Worm (Caenorhabditis elegans) whole organism, L3 larva: ENCODE data around the gene F41C3.8.
A peak's percentile ranks its signal among the peaks of the same experiment; 100 is the strongest.

Experiments used
- R02D3.7 ChIP-seq: fragments of 150-350 bp; optimal IDR thresholded peaks from 2 replicates; lab custom pipeline; 2014; ENCODE audit warnings: missing biosample characterization, missing genetic modification characterization
- ZK546.5 ChIP-seq: sonication (generic microtip); optimal IDR thresholded peaks from 2 replicates; lab custom pipeline; 2017; ENCODE audit warnings: missing biosample characterization, missing genetic modification characterization
- aly-2 ChIP-seq: fragments of 150-350 bp; optimal IDR thresholded peaks from 2 replicates; lab custom pipeline; 2014; ENCODE audit warnings: missing biosample characterization, missing genetic modification characterization
- ama-1 ChIP-seq: fragments of 150-350 bp; optimal IDR thresholded peaks from 2 replicates; lab custom pipeline; 2018
- ceh-16 ChIP-seq: sonication (generic microtip); optimal IDR thresholded peaks from 2 replicates; lab custom pipeline; 2017; ENCODE audit warnings: missing biosample characterization, missing genetic modification characterization
- ceh-28 ChIP-seq: fragments of 150-350 bp; optimal IDR thresholded peaks from 2 replicates; lab custom pipeline; 2014; ENCODE audit warnings: missing biosample characterization, missing genetic modification reagents, missing genetic modification characterization
- ceh-82 ChIP-seq: fragments of 150-350 bp; optimal IDR thresholded peaks from 2 replicates; lab custom pipeline; 2014; ENCODE audit warnings: missing biosample characterization, missing genetic modification characterization
- ceh-9 ChIP-seq: sonication (generic microtip); optimal IDR thresholded peaks from 2 replicates; lab custom pipeline; 2018; ENCODE audit warnings: missing biosample characterization, missing genetic modification characterization
- daf-12 ChIP-seq: fragments of 150-350 bp; optimal IDR thresholded peaks from 2 replicates; lab custom pipeline; 2014; ENCODE audit warnings: missing biosample characterization, missing genetic modification reagents, missing genetic modification characterization
- egl-27 ChIP-seq: sonication (generic microtip); optimal IDR thresholded peaks from 4 replicates; lab custom pipeline; 2017; ENCODE audit warnings: missing biosample characterization, missing genetic modification reagents, missing genetic modification characterization
- egl-5 ChIP-seq: fragments of 150-350 bp; optimal IDR thresholded peaks from 2 replicates; lab custom pipeline; 2017; ENCODE audit warnings: missing biosample characterization, missing genetic modification reagents, missing genetic modification characterization, inconsistent platforms
- elt-1 ChIP-seq: fragments of 150-350 bp; optimal IDR thresholded peaks from 2 replicates; lab custom pipeline; 2014; ENCODE audit warnings: missing biosample characterization, missing genetic modification characterization
- elt-2 ChIP-seq: sonication (generic microtip); optimal IDR thresholded peaks from 2 replicates; lab custom pipeline; 2016; ENCODE audit warnings: missing genetic modification reagents, mild to moderate bottlenecking, missing genetic modification characterization, missing compliant biosample characterization
- elt-3 ChIP-seq, 3 experiments: fragments of 150-350 bp in 1 of 3; sonication (generic microtip) in 2 of 3; optimal IDR thresholded peaks; 2 replicates in 2 of 3; 4 replicates in 1 of 3; lab custom pipeline; 2014 to 2017; ENCODE audit warnings: missing biosample characterization in 3 of 3, missing genetic modification characterization in 3 of 3
- eor-1 ChIP-seq, 2 experiments: fragments of 150-350 bp; optimal IDR thresholded peaks; 2 replicates each; lab custom pipeline; 2014 to 2018; ENCODE audit warnings: missing biosample characterization in 2 of 2, missing genetic modification characterization in 2 of 2
- fkh-10 ChIP-seq: sonication (generic microtip); optimal IDR thresholded peaks from 2 replicates; lab custom pipeline; 2017; ENCODE audit warnings: missing biosample characterization, missing genetic modification reagents, missing genetic modification characterization
- fkh-2 ChIP-seq: fragments of 150-350 bp; optimal IDR thresholded peaks from 2 replicates; lab custom pipeline; 2014; ENCODE audit warnings: missing biosample characterization, missing genetic modification reagents, missing genetic modification characterization
- fos-1 ChIP-seq: fragments of 150-350 bp; optimal IDR thresholded peaks from 2 replicates; lab custom pipeline; 2014; ENCODE audit warnings: missing biosample characterization, missing genetic modification characterization
- hmg-11 ChIP-seq: sonication (generic microtip); optimal IDR thresholded peaks from 2 replicates; lab custom pipeline; 2016; ENCODE audit warnings: missing genetic modification characterization, missing compliant biosample characterization
- jun-1 ChIP-seq: fragments of 150-350 bp; optimal IDR thresholded peaks from 2 replicates; lab custom pipeline; 2014; ENCODE audit warnings: missing biosample characterization, missing genetic modification reagents, missing genetic modification characterization
- lin-15B ChIP-seq: fragments of 150-350 bp; optimal IDR thresholded peaks from 2 replicates; lab custom pipeline; 2014; ENCODE audit warnings: missing biosample characterization, missing genetic modification characterization
- lin-39 ChIP-seq: fragments of 150-350 bp; optimal IDR thresholded peaks from 2 replicates; lab custom pipeline; 2018; ENCODE audit warnings: missing biosample characterization, missing genetic modification reagents, missing genetic modification characterization
- lsy-12 ChIP-seq: sonication (generic microtip); optimal IDR thresholded peaks from 2 replicates; lab custom pipeline; 2016; ENCODE audit warnings: mild to moderate bottlenecking, missing genetic modification characterization, missing compliant biosample characterization
- mdl-1 ChIP-seq: fragments of 150-350 bp; optimal IDR thresholded peaks from 2 replicates; lab custom pipeline; 2014; ENCODE audit warnings: missing biosample characterization, missing genetic modification characterization
- mml-1 ChIP-seq: fragments of 150-350 bp; sonication (generic microtip); optimal IDR thresholded peaks from 3 replicates; lab custom pipeline; 2014; ENCODE audit warnings: missing biosample characterization, missing genetic modification characterization
- nfya-1 ChIP-seq: sonication (generic microtip); optimal IDR thresholded peaks from 2 replicates; lab custom pipeline; 2017; ENCODE audit warnings: missing genetic modification characterization, mild to moderate bottlenecking, missing compliant biosample characterization, antibody characterized with exemption, moderate library complexity; ENCODE audit not compliant: insufficient read depth
- nhr-11 ChIP-seq: fragments of 150-350 bp; optimal IDR thresholded peaks from 2 replicates; lab custom pipeline; 2014; ENCODE audit warnings: missing biosample characterization, missing genetic modification characterization
- nhr-12 ChIP-seq: fragments of 150-350 bp; optimal IDR thresholded peaks from 2 replicates; lab custom pipeline; 2014; ENCODE audit warnings: missing biosample characterization, missing genetic modification characterization
- nhr-23 ChIP-seq: fragments of 150-350 bp; optimal IDR thresholded peaks from 2 replicates; lab custom pipeline; 2014; ENCODE audit warnings: missing biosample characterization, missing genetic modification reagents, missing genetic modification characterization
- nhr-237 ChIP-seq: fragments of 150-350 bp; optimal IDR thresholded peaks from 2 replicates; lab custom pipeline; 2014; ENCODE audit warnings: missing biosample characterization, missing genetic modification characterization
- nhr-25 ChIP-seq: sonication (generic microtip); optimal IDR thresholded peaks from 2 replicates; lab custom pipeline; 2017; ENCODE audit warnings: missing biosample characterization, missing genetic modification characterization
- nhr-28 ChIP-seq: fragments of 150-350 bp; optimal IDR thresholded peaks from 2 replicates; lab custom pipeline; 2014; ENCODE audit warnings: missing biosample characterization, missing genetic modification characterization
- nhr-43 ChIP-seq: sonication (generic microtip); optimal IDR thresholded peaks from 2 replicates; lab custom pipeline; 2016; ENCODE audit warnings: mild to moderate bottlenecking, missing genetic modification characterization, missing compliant biosample characterization; ENCODE audit not compliant: poor library complexity, severe bottlenecking
- nhr-67 ChIP-seq: fragments of 150-350 bp; optimal IDR thresholded peaks from 2 replicates; lab custom pipeline; 2014; ENCODE audit warnings: missing biosample characterization, missing genetic modification characterization
- nhr-76 ChIP-seq: fragments of 150-350 bp; sonication (generic microtip); optimal IDR thresholded peaks from 5 replicates; lab custom pipeline; 2014; ENCODE audit warnings: missing biosample characterization, missing genetic modification characterization
- nhr-77 ChIP-seq: fragments of 150-350 bp; optimal IDR thresholded peaks from 2 replicates; lab custom pipeline; 2014; ENCODE audit warnings: missing biosample characterization, missing genetic modification characterization
- pha-4 ChIP-seq: fragments of 150-350 bp; optimal IDR thresholded peaks from 2 replicates; lab custom pipeline; 2014; ENCODE audit warnings: missing biosample characterization, missing genetic modification reagents, missing genetic modification characterization
- pqm-1 ChIP-seq: fragments of 150-350 bp; optimal IDR thresholded peaks from 2 replicates; lab custom pipeline; 2017; ENCODE audit warnings: missing biosample characterization, missing genetic modification characterization, inconsistent platforms
- sea-2 ChIP-seq: fragments of 150-350 bp; sonication (generic microtip); optimal IDR thresholded peaks from 4 replicates; lab custom pipeline; 2014; ENCODE audit warnings: missing biosample characterization, missing genetic modification reagents, missing genetic modification characterization
- skn-1 ChIP-seq: fragments of 150-350 bp; optimal IDR thresholded peaks from 2 replicates; lab custom pipeline; 2014; ENCODE audit warnings: missing biosample characterization, missing genetic modification characterization
- snpc-4 ChIP-seq: fragments of 150-350 bp; optimal IDR thresholded peaks from 2 replicates; lab custom pipeline; 2014; ENCODE audit warnings: missing biosample characterization, missing genetic modification characterization
- tbx-2 ChIP-seq: sonication (generic microtip); optimal IDR thresholded peaks from 2 replicates; lab custom pipeline; 2016; ENCODE audit warnings: mild to moderate bottlenecking, missing genetic modification characterization, missing compliant biosample characterization
- unc-39 ChIP-seq: sonication (generic microtip); optimal IDR thresholded peaks from 4 replicates; lab custom pipeline; 2017; ENCODE audit warnings: missing biosample characterization, missing genetic modification characterization
- unc-62 ChIP-seq: fragments of 150-350 bp; sonication (generic microtip); optimal IDR thresholded peaks from 4 replicates; lab custom pipeline; 2014; ENCODE audit warnings: missing biosample characterization, missing genetic modification reagents, missing genetic modification characterization
- zag-1 ChIP-seq: fragments of 150-350 bp; optimal IDR thresholded peaks from 2 replicates; lab custom pipeline; 2014; ENCODE audit warnings: missing biosample characterization, missing genetic modification characterization
- ztf-11 ChIP-seq: fragments of 150-350 bp; optimal IDR thresholded peaks from 2 replicates; lab custom pipeline; 2014; ENCODE audit warnings: missing biosample characterization, missing genetic modification characterization
- ztf-4 ChIP-seq: fragments of 150-350 bp; optimal IDR thresholded peaks from 2 replicates; lab custom pipeline; 2014; ENCODE audit warnings: missing biosample characterization, missing genetic modification characterization

The F41C3.8 gene

ce11 chrII:4737348-4737747 is 21.5 kb downstream of the F41C3.8 start, which contains the start of gene ctsa-1.1:
Gene ctsa-1.1, plus strand, starts transcription at chrII:4737648.
- no peak for TF ChIP-seq fos-1 (tag; lab: Kevin White, UChicago)
- no peak for TF ChIP-seq nhr-77 (tag; lab: Kevin White, UChicago)
- no peak for TF ChIP-seq sea-2 (GFP tag; lab: Kevin White, UChicago)
- no peak for TF ChIP-seq pha-4 (tag; lab: Kevin White, UChicago)
- TF ChIP-seq fkh-2 (tag; lab: Kevin White, UChicago), result no peak

ce11 chrII:4739984-4740462 is 24.2 kb downstream of the F41C3.8 start, which contains the start of gene eas-1:
Gene eas-1, plus strand, starts transcription at chrII:4740412.
- TF ChIP-seq jun-1 (tag; lab: Kevin White, UChicago), result peak; percentile 57
- no peak for TF ChIP-seq daf-12
- TF ChIP-seq mdl-1 (tag; lab: Kevin White, UChicago), result peak; percentile 53
- no peak for TF ChIP-seq ceh-16 (tag; lab: Kevin White, UChicago)
- no peak for TF ChIP-seq nhr-77 (tag; lab: Kevin White, UChicago)
- peak; percentile 82 for TF ChIP-seq lin-15B (tag; lab: Kevin White, UChicago)
- peak; percentile 21 for TF ChIP-seq pqm-1 (tag; lab: Kevin White, UChicago)
- TF ChIP-seq nhr-23 (tag; lab: Kevin White, UChicago), result peak; percentile 81
- TF ChIP-seq fkh-10 (GFP tag; lab: Kevin White, UChicago), result no peak
- TF ChIP-seq ama-1 (lab: Kevin White, UChicago), result no peak
- peak; percentile 22 for TF ChIP-seq hmg-11
- TF ChIP-seq egl-27, result no peak
- no peak for TF ChIP-seq ceh-82
- TF ChIP-seq nhr-12 (tag; lab: Kevin White, UChicago), result no peak
- peak; percentile 25 for TF ChIP-seq R02D3.7 (tag; lab: Kevin White, UChicago)
- TF ChIP-seq nhr-67 (tag; lab: Kevin White, UChicago), result no peak
- TF ChIP-seq ztf-11, result no peak
- no peak for TF ChIP-seq ZK546.5 (tag; lab: Kevin White, UChicago)
- peak; percentile 82 for TF ChIP-seq lsy-12 (tag; lab: Kevin White, UChicago)
- no peak for TF ChIP-seq zag-1 (tag; lab: Kevin White, UChicago)
- TF ChIP-seq elt-3 (tag; optimal IDR thresholded peaks at IDR 0.05; lab: Kevin White, UChicago), result no peak
- no peak for TF ChIP-seq fos-1 (tag; lab: Kevin White, UChicago)
- peak; percentile 44 for TF ChIP-seq skn-1
- peak; percentile 3 for TF ChIP-seq tbx-2 (tag; lab: Kevin White, UChicago)
- no peak for TF ChIP-seq mml-1 (tag; lab: Kevin White, UChicago)
- TF ChIP-seq unc-39 (tag; lab: Kevin White, UChicago), result no peak
- no peak for TF ChIP-seq sea-2 (GFP tag; lab: Kevin White, UChicago)
- TF ChIP-seq egl-5 (tag; lab: Kevin White, UChicago), result no peak
- peak; percentile 35 for TF ChIP-seq ceh-28 (tag; lab: Kevin White, UChicago)
- no peak for TF ChIP-seq ztf-4
- TF ChIP-seq nhr-43, result peak; percentile 90
- TF ChIP-seq fkh-2 (tag; lab: Kevin White, UChicago), result no peak
- TF ChIP-seq nhr-25 (tag; lab: Kevin White, UChicago), result peak; percentile 77
- no peak for TF ChIP-seq pha-4 (tag; lab: Kevin White, UChicago)
- no peak for TF ChIP-seq nhr-237 (tag; lab: Kevin White, UChicago)
- TF ChIP-seq unc-62, result no peak
- TF ChIP-seq nfya-1 (tag; lab: Kevin White, UChicago), result peak; percentile 82
- no peak for TF ChIP-seq elt-1 (tag; lab: Kevin White, UChicago)
- no peak for TF ChIP-seq nhr-76
- peak; percentile 72 for TF ChIP-seq snpc-4 (tag; lab: Kevin White, UChicago)
- peak; percentile 52 for TF ChIP-seq lin-39 (tag; lab: Kevin White, UChicago)
- TF ChIP-seq aly-2 (tag; lab: Kevin White, UChicago), result no peak
- TF ChIP-seq ceh-9 (tag; lab: Kevin White, UChicago), result no peak
- TF ChIP-seq elt-2 (tag; lab: Kevin White, UChicago), result peak; percentile 62
- TF ChIP-seq nhr-11 (tag; lab: Kevin White, UChicago), result no peak
- TF ChIP-seq nhr-28 (tag; lab: Kevin White, UChicago), result no peak
- no peak for TF ChIP-seq eor-1 (tag; optimal IDR thresholded peaks at IDR 0.05; lab: Kevin White, UChicago)
- TF ChIP-seq, all 47 proteins: peak for 17
